Worm (Caenorhabditis elegans): Measurements from ENCODE around the gene clec-227.

DNA sequence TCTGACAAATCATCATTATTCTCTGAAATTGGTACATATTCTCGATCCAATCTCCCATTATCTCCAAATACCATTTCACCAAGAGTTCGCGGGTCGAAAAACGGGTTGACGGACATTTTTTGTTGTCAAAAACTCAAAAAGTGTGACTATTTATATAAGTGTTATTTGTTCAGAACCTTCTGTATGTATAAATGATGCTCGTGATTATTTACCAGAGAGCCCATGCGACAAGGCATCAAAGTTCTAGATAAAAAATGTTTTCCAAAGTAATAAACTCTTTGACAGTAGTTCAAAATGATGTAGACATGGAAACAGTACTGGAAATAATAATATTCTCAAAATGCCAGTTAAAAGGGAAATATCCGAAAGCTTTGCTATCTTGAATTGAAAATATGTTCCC is 9.7 kb upstream of the clec-227 start:
- no peak for TF ChIP-seq nhr-12 (tag; optimal IDR thresholded peaks at IDR 0.05)
- TF ChIP-seq zag-1 (tag; optimal IDR thresholded peaks at IDR 0.05) = no peak
- no peak for TF ChIP-seq skn-1 (tag; optimal IDR thresholded peaks at IDR 0.05)
- no peak for TF ChIP-seq nhr-21 (tag; optimal IDR thresholded peaks at IDR 0.05)
- no peak for TF ChIP-seq ztf-11 (tag; optimal IDR thresholded peaks at IDR 0.05)
- TF ChIP-seq nhr-25 (tag; optimal IDR thresholded peaks at IDR 0.05) = no peak
- TF ChIP-seq gmeb-1 (tag; optimal IDR thresholded peaks at IDR 0.05) = no peak
- TF ChIP-seq nhr-11 (tag; optimal IDR thresholded peaks at IDR 0.05) = no peak
- no peak for TF ChIP-seq ztf-4 (tag; optimal IDR thresholded peaks at IDR 0.05)
- no peak for TF ChIP-seq lsy-2 (tag; optimal IDR thresholded peaks at IDR 0.05)
- TF ChIP-seq sma-9 (GFP tag; optimal IDR thresholded peaks at IDR 0.05) = no peak
- TF ChIP-seq sma-9 (tag; optimal IDR thresholded peaks at IDR 0.05) = no peak

Measured in whole organism, L2 larva.